Fruit fly (Drosophila melanogaster) whole organism, prepupa: Measurements from ENCODE around the gene CG12155.

Source experiments
- CG34406 ChIP-seq: fragments of 200-800 bp; sonication (Bioruptor generic); optimal IDR thresholded peaks from 3 replicates; lab custom pipeline; 2016; ENCODE audit warnings: missing biosample characterization, missing genetic modification characterization
- Gug ChIP-seq: fragments of 200-800 bp; sonication (Bioruptor generic); IDR thresholded peaks from 2 replicates; pipeline ENCODE4 v1.3.6; 2022; ENCODE audit warnings: missing biosample characterization, missing genetic modification characterization

DNA sequence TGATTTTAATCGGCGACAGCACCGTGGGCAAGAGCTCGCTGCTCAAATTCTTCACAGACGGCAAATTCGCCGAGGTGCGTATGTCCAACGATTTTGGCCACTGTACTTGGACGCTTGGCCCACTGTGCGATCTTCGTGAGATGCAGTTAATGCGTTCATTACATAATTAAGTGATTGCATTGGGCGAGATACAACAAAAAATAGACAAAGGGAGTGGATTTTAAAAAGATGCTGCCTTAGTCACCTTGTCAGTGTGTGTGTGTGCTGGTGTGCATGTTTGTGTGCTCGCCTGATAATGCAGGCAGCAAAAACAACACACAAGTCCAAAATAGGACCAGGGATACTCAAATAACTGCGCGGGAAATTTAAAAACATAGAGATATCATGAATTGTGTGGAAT, 6.7 kb downstream of the CG12155 start:
- no peak for TF ChIP-seq Gug (GFP tag; lab: Robert Waterston, UW)
- TF ChIP-seq CG34406 (GFP tag; lab: Kevin White, UChicago), result no peak
